Worm (Caenorhabditis elegans): ENCODE measurements around the gene sorb-1.

sorb-1 gene

ce11 chrIV:13727865-13728264, 22.3 kb upstream of the sorb-1 start:
- TF ChIP-seq zip-5 (tag; optimal IDR thresholded peaks at IDR 0.05) (no peak), elt-2 (tag; optimal IDR thresholded peaks at IDR 0.05) (peak; percentile 62), pag-3 (tag; optimal IDR thresholded peaks at IDR 0.05; ENCODE audit: borderline replicate concordance) (no peak), ref-2 (tag; optimal IDR thresholded peaks at IDR 0.05) (no peak)

ce11 chrIV:13742244-13742643, 7.9 kb upstream of the sorb-1 start, which contains the start of gene C47A4.3:
Gene C47A4.3, minus strand, starts transcription at chrIV:13742344.
- TF ChIP-seq hlh-13 (GFP tag; optimal IDR thresholded peaks at IDR 0.05) (no peak), ceh-30 (tag; optimal IDR thresholded peaks at IDR 0.05) (no peak), lin-11 (tag; optimal IDR thresholded peaks at IDR 0.05) (no peak), K02D7.2 (tag; optimal IDR thresholded peaks at IDR 0.05) (no peak), ceh-2 (tag; optimal IDR thresholded peaks at IDR 0.05) (no peak), madf-2 (tag; optimal IDR thresholded peaks at IDR 0.05) (no peak)

DNA sequence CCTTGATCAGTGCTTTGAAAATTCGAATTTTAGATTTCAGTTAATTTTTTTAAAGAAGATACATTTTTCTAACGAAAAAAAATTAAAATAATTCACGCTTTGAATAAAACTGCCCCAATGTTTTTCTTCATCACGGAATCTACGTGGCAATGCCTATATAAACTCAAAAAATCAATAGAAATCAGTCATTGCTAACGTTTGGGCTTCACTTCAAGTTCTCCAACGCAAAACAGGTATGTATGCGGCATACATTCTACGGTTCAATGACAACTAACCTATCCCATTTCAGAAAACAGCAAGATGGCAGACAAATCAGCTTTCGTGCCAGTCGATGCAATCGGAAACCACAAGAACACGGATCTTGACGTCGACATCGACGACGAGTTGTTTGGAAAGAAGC, 4.7 kb upstream of the sorb-1 start, which contains the start of gene C47A4.5:
Gene C47A4.5, plus strand, starts transcription at position 301 of the 400 bp plus-strand sequence.
- TF ChIP-seq nhr-232 (tag; optimal IDR thresholded peaks at IDR 0.05) = no peak
- no peak for TF ChIP-seq fkh-6 (tag; optimal IDR thresholded peaks at IDR 0.05)
- no peak for TF ChIP-seq tbx-7 (tag; optimal IDR thresholded peaks at IDR 0.05)
- no peak for TF ChIP-seq syd-9 (tag; optimal IDR thresholded peaks at IDR 0.05)
- no peak for TF ChIP-seq Y22D7AL.16 (tag; optimal IDR thresholded peaks at IDR 0.05)
- no peak for TF ChIP-seq pat-9 (tag; optimal IDR thresholded peaks at IDR 0.05)
- no peak for TF ChIP-seq pros-1 (tag; optimal IDR thresholded peaks at IDR 0.05)

ce11 chrIV:13748798-13749197, 1.3 kb upstream of the sorb-1 start:
- TF ChIP-seq C38D4.7 (GFP tag; optimal IDR thresholded peaks at IDR 0.05) (no peak), tbx-7 (tag; optimal IDR thresholded peaks at IDR 0.05) (no peak), nfya-1 (tag; optimal IDR thresholded peaks at IDR 0.05) (peak; percentile 4), odd-2 (tag; optimal IDR thresholded peaks at IDR 0.05) (no peak), pat-9 (tag; optimal IDR thresholded peaks at IDR 0.05) (no peak), hlh-8 (tag; optimal IDR thresholded peaks at IDR 0.05) (no peak), npax-4 (tag; optimal IDR thresholded peaks at IDR 0.05) (no peak), sox-2 (GFP tag; IDR thresholded peaks at IDR 0.05) (no peak), che-1 (tag; optimal IDR thresholded peaks at IDR 0.05) (no peak), K09A11.1 (tag; optimal IDR thresholded peaks at IDR 0.05; ENCODE audit: insufficient read depth) (no peak), unc-55 (GFP tag; optimal IDR thresholded peaks at IDR 0.05) (peak; percentile 34)

ce11 chrIV:13755619-13756018, 5.5 kb downstream of the sorb-1 start:
- peak; percentile 52 for TF ChIP-seq nfya-1 (tag; optimal IDR thresholded peaks at IDR 0.05)
- TF ChIP-seq pqm-1 (tag; optimal IDR thresholded peaks at IDR 0.05) = no peak
- TF ChIP-seq lim-6 (tag; optimal IDR thresholded peaks at IDR 0.05) = no peak
- TF ChIP-seq pros-1 (tag; optimal IDR thresholded peaks at IDR 0.05) = no peak
- TF ChIP-seq pat-9 (tag; optimal IDR thresholded peaks at IDR 0.05) = no peak
- no peak for TF ChIP-seq unc-3 (GFP tag; conservative IDR thresholded peaks at IDR 0.05)
- TF ChIP-seq unc-3 (tag; optimal IDR thresholded peaks at IDR 0.05) = no peak
- no peak for TF ChIP-seq che-1 (tag; optimal IDR thresholded peaks at IDR 0.05)
- TF ChIP-seq syd-9 (tag; optimal IDR thresholded peaks at IDR 0.05) = no peak

DNA sequence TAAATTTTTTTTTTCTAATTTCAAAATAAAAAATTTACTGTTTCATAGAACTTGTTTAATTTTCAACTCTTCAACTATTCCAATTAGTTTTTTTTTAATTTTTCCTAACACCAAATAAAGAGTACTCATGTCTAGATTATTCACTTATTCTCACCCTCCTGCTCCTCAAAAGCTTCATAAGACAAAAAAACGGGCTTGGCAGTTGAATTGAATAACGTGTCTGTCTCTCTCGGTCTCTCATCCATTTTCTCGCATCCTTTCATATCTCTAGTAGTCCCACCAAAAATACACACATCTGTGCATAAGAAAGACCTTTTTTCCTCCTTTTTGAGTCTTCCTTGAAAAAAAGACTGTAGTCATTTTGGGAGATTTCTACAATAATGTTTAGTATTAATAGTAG, 13.3 kb downstream of the sorb-1 start:
- TF ChIP-seq ceh-31 (tag; optimal IDR thresholded peaks at IDR 0.05) (no peak), zip-5 (tag; optimal IDR thresholded peaks at IDR 0.05) (no peak), syd-9 (tag; optimal IDR thresholded peaks at IDR 0.05) (no peak), unc-42 (tag; optimal IDR thresholded peaks at IDR 0.05) (peak; percentile 74)

Measured in whole organism, late embryonic.